Worm (Caenorhabditis elegans) whole organism, early embryonic: ENCODE results near the gene dhs-17.

ENCODE experiments used
- B0310.2 ChIP-seq: sonication (generic microtip); optimal IDR thresholded peaks from 2 replicates; lab custom pipeline; 2016; ENCODE audit warnings: mild to moderate bottlenecking, missing genetic modification characterization, missing compliant biosample characterization
- aly-1 ChIP-seq: sonication (generic microtip); optimal IDR thresholded peaks from 2 replicates; lab custom pipeline; 2016; ENCODE audit warnings: missing genetic modification characterization, missing compliant biosample characterization
- ama-1 ChIP-seq: fragments of 150-350 bp; optimal IDR thresholded peaks from 2 replicates; lab custom pipeline; 2014
- ceh-36 ChIP-seq: sonication (generic microtip); optimal IDR thresholded peaks from 2 replicates; lab custom pipeline; 2016; ENCODE audit warnings: missing genetic modification characterization, inconsistent platforms, missing compliant biosample characterization
- ets-7 ChIP-seq: sonication (generic microtip); optimal IDR thresholded peaks from 2 replicates; lab custom pipeline; 2016; ENCODE audit warnings: missing genotype, missing genetic modification characterization, missing compliant biosample characterization
- hmbx-1 ChIP-seq: sonication (generic microtip); optimal IDR thresholded peaks from 2 replicates; lab custom pipeline; 2016; ENCODE audit warnings: mild to moderate bottlenecking, missing genetic modification characterization, missing compliant biosample characterization
- pes-1 ChIP-seq: fragments of 200-800 bp; sonication (Bioruptor generic); IDR thresholded peaks from 2 replicates; pipeline ENCODE4 v1.3.6; 2022; ENCODE audit warnings: missing genetic modification reagents, missing genetic modification characterization, missing compliant biosample characterization
- scrt-1 ChIP-seq: fragments of 200-800 bp; sonication (Bioruptor generic); IDR thresholded peaks from 2 replicates; pipeline ENCODE4 v1.3.6; 2022; ENCODE audit warnings: missing genetic modification characterization, missing compliant biosample characterization
- sea-1 ChIP-seq: fragments of 200-800 bp; sonication (Bioruptor generic); conservative IDR thresholded peaks from 2 replicates; pipeline ENCODE4 v1.3.6; 2022; ENCODE audit warnings: missing genetic modification characterization, missing compliant biosample characterization
- tbx-37 ChIP-seq: fragments of 200-800 bp; sonication (Bioruptor generic); conservative IDR thresholded peaks from 2 replicates; pipeline ENCODE4 v1.3.6; 2022; ENCODE audit warnings: missing genetic modification reagents, missing genetic modification characterization, missing compliant biosample characterization

DNA sequence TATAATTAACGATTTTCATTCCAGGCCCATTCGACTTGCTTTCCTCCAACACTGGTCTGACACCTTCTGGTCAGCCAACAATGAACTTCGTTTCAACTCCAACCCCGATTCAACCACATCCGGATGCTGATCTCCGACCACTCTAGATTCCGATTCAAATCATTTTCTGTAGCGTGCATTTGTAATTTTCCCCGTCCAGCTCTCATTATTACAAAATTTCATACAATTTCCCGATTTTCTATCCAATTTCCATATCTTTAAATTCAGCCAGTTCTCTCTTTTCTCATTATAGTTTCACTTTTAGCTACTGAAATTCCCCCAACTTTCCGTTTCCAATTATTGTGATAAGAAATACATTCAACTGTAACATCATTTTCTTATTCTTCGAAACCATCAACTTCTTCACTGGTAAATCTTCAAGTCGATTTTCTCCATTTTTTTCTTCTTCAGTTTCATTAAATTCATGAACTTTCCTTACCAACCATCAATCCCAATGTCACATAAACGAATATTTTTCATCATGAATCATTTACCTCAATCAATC, 19.0 kb downstream of the dhs-17 start:
- no peak for TF ChIP-seq B0310.2 (tag; lab: Kevin White, UChicago)
- TF ChIP-seq tbx-37 (GFP tag; lab: Robert Waterston, UW) = no peak
- TF ChIP-seq pes-1 = no peak
- TF ChIP-seq ama-1 = no peak
- no peak for TF ChIP-seq aly-1 (tag; lab: Kevin White, UChicago)
- TF ChIP-seq ets-7 (tag; lab: Kevin White, UChicago) = no peak
- TF ChIP-seq sea-1 (GFP tag; lab: Robert Waterston, UW) = no peak
- no peak for TF ChIP-seq ceh-36 (tag; lab: Kevin White, UChicago)
- no peak for TF ChIP-seq hmbx-1 (tag; lab: Kevin White, UChicago)
- no peak for TF ChIP-seq scrt-1 (GFP tag; lab: Robert Waterston, UW)
